Worm (Caenorhabditis elegans) whole organism, late embryonic: ENCODE measurements around the gene F44G4.5.

ENCODE experiments used
- C38D4.7 ChIP-seq: fragments of 200-800 bp; sonication (Bioruptor generic); optimal IDR thresholded peaks from 2 replicates; lab custom pipeline; 2018; ENCODE audit warnings: mild to moderate bottlenecking, missing genetic modification characterization, moderate library complexity, missing compliant biosample characterization
- F13H6.1 ChIP-seq: sonication (generic microtip); optimal IDR thresholded peaks from 2 replicates; lab custom pipeline; 2016; ENCODE audit warnings: missing genetic modification characterization, missing compliant biosample characterization
- K02D7.2 ChIP-seq: sonication (generic microtip); optimal IDR thresholded peaks from 2 replicates; lab custom pipeline; 2017; ENCODE audit warnings: mild to moderate bottlenecking, missing genetic modification characterization, missing compliant biosample characterization
- K09A11.1 ChIP-seq: sonication (generic microtip); optimal IDR thresholded peaks from 2 replicates; lab custom pipeline; 2017; ENCODE audit warnings: antibody characterized with exemption, mild to moderate bottlenecking, missing genetic modification characterization, missing compliant biosample characterization; ENCODE audit not compliant: insufficient read depth
- ahr-1 ChIP-seq: sonication (generic microtip); optimal IDR thresholded peaks from 2 replicates; lab custom pipeline; 2016; ENCODE audit warnings: missing genetic modification characterization, missing compliant biosample characterization
- ceh-18 ChIP-seq: sonication (generic microtip); optimal IDR thresholded peaks from 2 replicates; lab custom pipeline; 2016; ENCODE audit warnings: missing genetic modification characterization, missing compliant biosample characterization
- ceh-2 ChIP-seq: sonication (generic microtip); optimal IDR thresholded peaks from 2 replicates; lab custom pipeline; 2016; ENCODE audit warnings: missing genotype, missing genetic modification characterization, missing compliant biosample characterization
- ceh-22 ChIP-seq: sonication (generic microtip); optimal IDR thresholded peaks from 2 replicates; lab custom pipeline; 2017; ENCODE audit warnings: missing biosample characterization, missing genetic modification characterization
- ceh-34 ChIP-seq: sonication (generic microtip); optimal IDR thresholded peaks from 2 replicates; lab custom pipeline; 2016; ENCODE audit warnings: mild to moderate bottlenecking, missing genetic modification characterization, missing compliant biosample characterization
- ceh-45 ChIP-seq: fragments of 200-800 bp; sonication (Bioruptor generic); IDR thresholded peaks from 2 replicates; pipeline ENCODE4 v1.3.6; 2022; ENCODE audit warnings: missing genetic modification reagents, missing genetic modification characterization, missing compliant biosample characterization
- ceh-48 ChIP-seq: sonication (generic microtip); optimal IDR thresholded peaks from 2 replicates; lab custom pipeline; 2016; ENCODE audit warnings: missing genetic modification characterization, inconsistent platforms, missing compliant biosample characterization
- ceh-6 ChIP-seq: fragments of 200-800 bp; sonication (Bioruptor generic); optimal IDR thresholded peaks from 2 replicates; lab custom pipeline; 2018; ENCODE audit warnings: mild to moderate bottlenecking, missing genetic modification characterization, missing compliant biosample characterization
- ceh-9 ChIP-seq: sonication (generic microtip); optimal IDR thresholded peaks from 2 replicates; lab custom pipeline; 2016; ENCODE audit warnings: mild to moderate bottlenecking, missing genetic modification characterization, inconsistent platforms, missing compliant biosample characterization
- dmd-4 ChIP-seq: sonication (generic microtip); optimal IDR thresholded peaks from 2 replicates; lab custom pipeline; 2016; ENCODE audit warnings: borderline replicate concordance, missing genetic modification characterization, missing compliant biosample characterization
- ets-4 ChIP-seq: sonication (generic microtip); optimal IDR thresholded peaks from 2 replicates; lab custom pipeline; 2016; ENCODE audit warnings: missing genetic modification characterization, missing compliant biosample characterization
- fkh-10 ChIP-seq: fragments of 150-350 bp; optimal IDR thresholded peaks from 2 replicates; lab custom pipeline; 2014; ENCODE audit warnings: missing biosample characterization, missing genetic modification reagents, missing genetic modification characterization
- fkh-6 ChIP-seq: sonication (generic microtip); optimal IDR thresholded peaks from 2 replicates; lab custom pipeline; 2016; ENCODE audit warnings: missing genetic modification characterization, missing compliant biosample characterization
- gmeb-2 ChIP-seq: sonication (generic microtip); optimal IDR thresholded peaks from 2 replicates; lab custom pipeline; 2016; ENCODE audit warnings: missing genetic modification characterization, inconsistent platforms, missing compliant biosample characterization
- hlh-13 ChIP-seq: fragments of 200-800 bp; sonication (Bioruptor generic); optimal IDR thresholded peaks from 2 replicates; lab custom pipeline; 2018; ENCODE audit warnings: mild to moderate bottlenecking, missing genetic modification characterization, missing compliant biosample characterization
- hlh-15 ChIP-seq: sonication (generic microtip); optimal IDR thresholded peaks from 2 replicates; lab custom pipeline; 2016; ENCODE audit warnings: missing genetic modification characterization, missing compliant biosample characterization
- hlh-8 ChIP-seq: sonication (generic microtip); optimal IDR thresholded peaks from 2 replicates; lab custom pipeline; 2016; ENCODE audit warnings: missing genotype, missing genetic modification characterization, missing compliant biosample characterization
- lim-6 ChIP-seq: sonication (generic microtip); optimal IDR thresholded peaks from 2 replicates; lab custom pipeline; 2016; ENCODE audit warnings: missing genetic modification characterization, missing compliant biosample characterization
- lin-11 ChIP-seq: fragments of 200-800 bp; sonication (Bioruptor generic); optimal IDR thresholded peaks from 2 replicates; lab custom pipeline; 2018; ENCODE audit warnings: mild to moderate bottlenecking, missing genetic modification characterization, missing compliant biosample characterization
- madf-2 ChIP-seq: sonication (generic microtip); optimal IDR thresholded peaks from 2 replicates; lab custom pipeline; 2017; ENCODE audit warnings: missing genetic modification characterization, missing compliant biosample characterization
- nfya-1 ChIP-seq: sonication (generic microtip); optimal IDR thresholded peaks from 2 replicates; lab custom pipeline; 2017; ENCODE audit warnings: missing genetic modification characterization, mild to moderate bottlenecking, missing compliant biosample characterization, antibody characterized with exemption, moderate library complexity
- nhr-11 ChIP-seq: fragments of 150-350 bp; optimal IDR thresholded peaks from 2 replicates; lab custom pipeline; 2014; ENCODE audit warnings: missing biosample characterization, missing genetic modification characterization
- nhr-232 ChIP-seq: sonication (generic microtip); optimal IDR thresholded peaks from 2 replicates; lab custom pipeline; 2016; ENCODE audit warnings: missing genetic modification characterization, missing compliant biosample characterization
- pag-3 ChIP-seq: sonication (generic microtip); optimal IDR thresholded peaks from 2 replicates; lab custom pipeline; 2016; ENCODE audit warnings: missing compliant biosample characterization, missing genetic modification characterization, borderline replicate concordance
- pax-1 ChIP-seq: fragments of 150-350 bp; optimal IDR thresholded peaks from 2 replicates; lab custom pipeline; 2014; ENCODE audit warnings: missing biosample characterization, missing genetic modification characterization
- pha-4 ChIP-seq: fragments of 150-350 bp; optimal IDR thresholded peaks from 2 replicates; lab custom pipeline; 2018; ENCODE audit warnings: missing biosample characterization, missing genetic modification reagents, missing genetic modification characterization
- pqm-1 ChIP-seq: sonication (generic microtip); optimal IDR thresholded peaks from 2 replicates; lab custom pipeline; 2016; ENCODE audit warnings: missing genetic modification characterization, missing compliant biosample characterization
- pros-1 ChIP-seq: fragments of 150-350 bp; optimal IDR thresholded peaks from 2 replicates; lab custom pipeline; 2014; ENCODE audit warnings: missing biosample characterization, missing genetic modification reagents, missing genetic modification characterization
- rnt-1 ChIP-seq: sonication (generic microtip); optimal IDR thresholded peaks from 2 replicates; lab custom pipeline; 2016; ENCODE audit warnings: missing genetic modification characterization, missing compliant biosample characterization
- sox-4 ChIP-seq: sonication (generic microtip); optimal IDR thresholded peaks from 2 replicates; lab custom pipeline; 2017; ENCODE audit warnings: mild to moderate bottlenecking, missing genetic modification characterization, inconsistent platforms, missing compliant biosample characterization
- tbx-7 ChIP-seq: sonication (generic microtip); optimal IDR thresholded peaks from 2 replicates; lab custom pipeline; 2016; ENCODE audit warnings: missing genotype, missing genetic modification characterization, missing compliant biosample characterization
- ttx-3 ChIP-seq: sonication (generic microtip); optimal IDR thresholded peaks from 2 replicates; lab custom pipeline; 2016; ENCODE audit warnings: missing genetic modification reagents, missing genetic modification characterization, missing compliant biosample characterization
- unc-3 ChIP-seq, 2 experiments: fragments of 200-800 bp in 1 of 2; sonication (Bioruptor generic) in 1 of 2; sonication (generic microtip) in 1 of 2; conservative IDR thresholded peaks in 1 of 2; optimal IDR thresholded peaks in 1 of 2; 2 replicates each; pipeline versions ENCODE4 v1.3.6 to Lab custom; 2016 to 2022; ENCODE audit warnings: missing compliant biosample characterization in 2 of 2, missing genetic modification characterization in 2 of 2, missing genetic modification reagents in 1 of 2
- unc-55 ChIP-seq: sonication (generic microtip); optimal IDR thresholded peaks from 2 replicates; lab custom pipeline; 2017; ENCODE audit warnings: missing biosample characterization, missing genetic modification reagents, missing genetic modification characterization

Gene F44G4.5

DNA sequence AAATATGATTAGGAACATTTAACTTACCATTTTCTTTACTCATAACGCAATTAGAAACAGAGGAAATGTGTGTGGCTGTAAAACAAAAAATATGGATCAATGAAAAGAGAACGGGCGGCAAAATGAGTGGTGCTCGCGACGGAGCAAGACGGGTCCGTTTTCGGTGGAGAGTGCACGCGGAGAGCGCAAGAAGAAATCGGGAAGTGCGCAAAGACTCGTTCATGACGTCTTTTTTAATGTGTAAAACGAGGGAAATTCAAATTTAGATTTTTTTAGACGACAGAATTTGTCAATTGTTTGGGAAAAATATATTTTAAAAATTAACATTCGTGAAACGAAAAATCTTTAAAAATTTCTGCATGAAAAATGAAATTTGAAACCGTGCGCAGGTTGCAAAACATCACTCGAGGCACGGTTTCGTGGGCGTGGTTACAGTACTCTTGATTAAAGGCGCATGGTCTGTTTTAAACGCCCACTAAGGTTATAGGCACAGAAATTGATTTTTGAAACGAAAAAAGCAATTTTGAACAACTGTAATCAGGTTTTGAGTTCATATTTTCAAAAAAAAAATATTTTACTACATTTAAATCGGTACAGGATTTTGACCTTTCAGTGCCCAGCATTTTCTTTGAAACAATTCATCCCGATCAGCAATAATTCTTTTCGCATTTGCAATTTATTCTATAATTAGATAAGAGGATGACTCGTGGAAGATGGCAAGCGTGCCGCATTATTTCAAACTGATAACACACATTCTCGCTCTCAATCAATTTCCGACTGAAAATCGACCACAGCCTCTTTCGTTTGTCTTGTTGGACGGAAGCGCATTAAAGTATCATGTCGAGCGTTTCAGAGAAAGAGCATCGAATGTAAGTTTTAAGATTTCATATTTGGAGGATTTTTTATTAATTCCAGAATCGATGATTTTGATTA, 30.7 kb downstream of the F44G4.5 start, which contains the start of the genes szy-20 and C18E9.5 (continued):
- TF ChIP-seq nfya-1 (tag; lab: Kevin White, UChicago) (peak; percentile 67), nhr-11 (tag; lab: Kevin White, UChicago) (no peak), fkh-6 (no peak), ceh-45 (no peak), pax-1 (tag; lab: Kevin White, UChicago) (no peak), pha-4 (tag; lab: Kevin White, UChicago) (no peak), C38D4.7 (GFP tag; lab: Kevin White, UChicago) (no peak), unc-3 (GFP tag; conservative IDR thresholded peaks at IDR 0.05; lab: Robert Waterston, UW) (no peak), unc-3 (tag; optimal IDR thresholded peaks at IDR 0.05; lab: Kevin White, UChicago) (peak; percentile 48), ceh-2 (tag; lab: Kevin White, UChicago) (peak; percentile 24), K09A11.1 (tag; lab: Kevin White, UChicago) (peak; percentile 1), lim-6 (tag; lab: Kevin White, UChicago) (no peak), hlh-15 (no peak), hlh-13 (GFP tag; lab: Kevin White, UChicago) (no peak), ceh-6 (GFP tag; lab: Kevin White, UChicago) (no peak), pqm-1 (no peak), pag-3 (tag; lab: Kevin White, UChicago) (no peak), sox-4 (tag; lab: Kevin White, UChicago) (no peak), ttx-3 (no peak), tbx-7 (tag; lab: Kevin White, UChicago) (peak; percentile 14), F13H6.1 (tag; lab: Kevin White, UChicago) (no peak)

ce11 chrII:8964835-8965234, 35.4 kb downstream of the F44G4.5 start, which contains the start of the genes ndub-3 and C18E9.2:
ndub-3 (minus strand) TSS chrII:8964890.
C18E9.2 (plus strand) TSS chrII:8965006.
- no peak for TF ChIP-seq hlh-8 (tag; lab: Kevin White, UChicago)
- peak; percentile 14 for TF ChIP-seq ttx-3
- TF ChIP-seq, all 69 proteins: peak for 1

- TF ChIP-seq ets-4 (tag; lab: Kevin White, UChicago) (no peak), dmd-4 (tag; lab: Kevin White, UChicago) (no peak)
These were observed 36.2 kb downstream of the F44G4.5 start, which contains the start of gene sftd-3 for ce11 chrII:8964049-8964448. sftd-3 (minus strand) TSS chrII:8964149.

DNA sequence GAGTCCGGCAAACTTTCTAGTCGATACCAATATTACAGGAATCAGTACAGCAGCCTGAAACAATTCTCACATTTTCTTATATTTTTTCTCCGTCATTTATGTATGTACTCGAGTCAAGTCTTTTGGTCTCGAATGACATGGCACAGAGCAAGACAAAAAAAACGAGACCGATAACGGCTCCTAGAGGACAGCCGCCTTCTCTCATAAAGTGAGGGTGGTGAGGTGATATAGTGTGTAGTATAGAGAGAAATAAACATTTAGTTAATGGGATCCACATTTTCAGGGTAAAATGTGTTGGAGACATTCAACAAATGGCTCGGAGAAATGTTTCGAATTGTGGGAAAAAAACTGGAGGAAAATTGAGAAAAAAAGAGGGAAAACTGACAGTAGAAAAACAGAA, 38.0 kb downstream of the F44G4.5 start:
- TF ChIP-seq ceh-18 (tag; lab: Kevin White, UChicago) (peak; percentile 42), gmeb-2 (tag; lab: Kevin White, UChicago) (no peak)

DNA sequence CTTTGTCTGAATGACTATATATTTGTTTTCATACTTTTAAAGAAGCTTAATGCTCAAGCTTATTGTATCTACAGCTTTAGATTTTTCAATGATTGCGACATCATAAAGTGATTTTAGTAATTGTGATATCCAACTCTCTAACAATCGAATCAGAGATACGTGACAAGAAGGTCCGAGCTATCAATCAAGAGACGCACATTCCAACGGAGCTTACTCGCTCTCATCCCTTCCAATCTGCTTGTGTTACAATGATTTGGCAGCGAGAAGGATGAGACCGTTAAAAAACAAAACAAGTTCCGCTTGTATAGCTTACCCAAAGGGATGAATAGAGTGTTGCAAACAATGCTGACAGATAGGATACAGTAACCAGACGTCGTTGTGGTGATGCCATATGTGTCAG, 38.8 kb downstream of the F44G4.5 start:
- TF ChIP-seq unc-55 (GFP tag; lab: Kevin White, UChicago) (peak; percentile 70), ceh-2 (tag; lab: Kevin White, UChicago) (no peak)

DNA sequence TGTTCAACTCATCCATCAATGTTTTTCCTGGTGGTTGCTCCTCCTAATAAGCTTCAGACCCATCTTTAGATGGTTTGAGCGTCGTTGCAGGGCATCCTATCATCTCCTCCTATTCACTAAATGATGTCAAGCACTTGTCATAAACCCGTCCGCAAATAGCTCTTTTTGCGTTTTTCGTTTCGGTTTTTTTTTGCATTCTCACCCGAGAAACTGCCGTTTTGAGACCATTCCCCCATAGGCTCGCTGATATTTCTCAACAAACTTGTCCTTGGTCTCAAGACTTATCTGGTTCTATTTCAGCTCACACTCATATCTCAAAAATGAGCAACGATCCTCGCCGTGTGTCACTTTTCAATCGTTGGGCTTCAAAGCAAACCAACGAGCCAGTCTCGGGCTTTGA, 39.8 kb downstream of the F44G4.5 start, which contains the start of gene cal-2:
Gene cal-2, plus strand, starts transcription at position 301 of the 400 bp plus-strand sequence.
- no peak for TF ChIP-seq ets-4 (tag; lab: Kevin White, UChicago)
- TF ChIP-seq ceh-48: no peak
- TF ChIP-seq nhr-232 (tag; lab: Kevin White, UChicago): no peak
- no peak for TF ChIP-seq madf-2 (tag; lab: Kevin White, UChicago)
- no peak for TF ChIP-seq pqm-1
- no peak for TF ChIP-seq fkh-10 (GFP tag; lab: Kevin White, UChicago)
- TF ChIP-seq rnt-1: no peak
- no peak for TF ChIP-seq ceh-34 (tag; lab: Kevin White, UChicago)
- no peak for TF ChIP-seq ceh-9 (tag; lab: Kevin White, UChicago)
- no peak for TF ChIP-seq ahr-1 (tag; lab: Kevin White, UChicago)
- TF ChIP-seq lin-11 (tag; lab: Kevin White, UChicago): no peak
- no peak for TF ChIP-seq ceh-22 (tag; lab: Kevin White, UChicago)
- TF ChIP-seq K02D7.2 (tag; lab: Kevin White, UChicago): no peak
- no peak for TF ChIP-seq tbx-7 (tag; lab: Kevin White, UChicago)
- TF ChIP-seq pros-1 (tag; lab: Kevin White, UChicago): no peak
